Worm (Caenorhabditis elegans) whole organism, early embryonic: Measurements from ENCODE around the gene C50F4.4.

Experiments
- B0310.2 ChIP-seq: sonication (generic microtip); optimal IDR thresholded peaks from 2 replicates; lab custom pipeline; 2016; ENCODE audit warnings: mild to moderate bottlenecking, missing genetic modification characterization, missing compliant biosample characterization
- F13C5.2 ChIP-seq: sonication (generic microtip); optimal IDR thresholded peaks from 2 replicates; lab custom pipeline; 2017; ENCODE audit warnings: mild to moderate bottlenecking, missing genetic modification characterization, inconsistent platforms, missing compliant biosample characterization
- aly-1 ChIP-seq: sonication (generic microtip); optimal IDR thresholded peaks from 2 replicates; lab custom pipeline; 2016; ENCODE audit warnings: missing genetic modification characterization, missing compliant biosample characterization
- ama-1 ChIP-seq: fragments of 150-350 bp; optimal IDR thresholded peaks from 2 replicates; lab custom pipeline; 2014
- ceh-13 ChIP-seq: fragments of 200-800 bp; sonication (Bioruptor generic); optimal IDR thresholded peaks from 2 replicates; lab custom pipeline; 2018; ENCODE audit warnings: mild to moderate bottlenecking, missing genetic modification characterization, missing compliant biosample characterization
- ceh-36 ChIP-seq: sonication (generic microtip); optimal IDR thresholded peaks from 2 replicates; lab custom pipeline; 2016; ENCODE audit warnings: missing genetic modification characterization, inconsistent platforms, missing compliant biosample characterization
- ets-7 ChIP-seq: sonication (generic microtip); optimal IDR thresholded peaks from 2 replicates; lab custom pipeline; 2016; ENCODE audit warnings: missing genotype, missing genetic modification characterization, missing compliant biosample characterization
- flt-1 ChIP-seq: fragments of 200-800 bp; sonication (Bioruptor generic); IDR thresholded peaks from 2 replicates; pipeline ENCODE4 v1.3.6; 2022; ENCODE audit warnings: missing genetic modification characterization, missing compliant biosample characterization
- hmbx-1 ChIP-seq: sonication (generic microtip); optimal IDR thresholded peaks from 2 replicates; lab custom pipeline; 2016; ENCODE audit warnings: mild to moderate bottlenecking, missing genetic modification characterization, missing compliant biosample characterization
- hmg-4 ChIP-seq: fragments of 200-800 bp; sonication (Bioruptor generic); optimal IDR thresholded peaks from 2 replicates; lab custom pipeline; 2018; ENCODE audit warnings: mild to moderate bottlenecking, missing genetic modification characterization, missing compliant biosample characterization
- hnd-1 ChIP-seq: sonication (generic microtip); optimal IDR thresholded peaks from 2 replicates; lab custom pipeline; 2016; ENCODE audit warnings: missing genetic modification characterization, missing compliant biosample characterization
- pes-1 ChIP-seq: fragments of 200-800 bp; sonication (Bioruptor generic); IDR thresholded peaks from 2 replicates; pipeline ENCODE4 v1.3.6; 2022; ENCODE audit warnings: missing genetic modification reagents, missing genetic modification characterization, missing compliant biosample characterization
- scrt-1 ChIP-seq: fragments of 200-800 bp; sonication (Bioruptor generic); IDR thresholded peaks from 2 replicates; pipeline ENCODE4 v1.3.6; 2022; ENCODE audit warnings: missing genetic modification characterization, missing compliant biosample characterization
- sea-1 ChIP-seq: fragments of 200-800 bp; sonication (Bioruptor generic); conservative IDR thresholded peaks from 2 replicates; pipeline ENCODE4 v1.3.6; 2022; ENCODE audit warnings: missing genetic modification characterization, missing compliant biosample characterization
- tbx-11 ChIP-seq: fragments of 200-800 bp; sonication (Bioruptor generic); IDR thresholded peaks from 2 replicates; pipeline ENCODE4 v1.3.6; 2022; ENCODE audit warnings: missing genetic modification characterization, missing compliant biosample characterization
- tbx-37 ChIP-seq: fragments of 200-800 bp; sonication (Bioruptor generic); conservative IDR thresholded peaks from 2 replicates; pipeline ENCODE4 v1.3.6; 2022; ENCODE audit warnings: missing genetic modification reagents, missing genetic modification characterization, missing compliant biosample characterization
- tra-4 ChIP-seq: sonication (generic microtip); optimal IDR thresholded peaks from 2 replicates; lab custom pipeline; 2017; ENCODE audit warnings: missing genetic modification characterization, missing compliant biosample characterization

C50F4.4 gene

ce11 chrV:9549459-9549858 lies 12.9 kb downstream of the C50F4.4 start, which contains the start of gene nstp-10:
nstp-10 (minus strand) TSS chrV:9549836.
- no peak for TF ChIP-seq scrt-1
- no peak for TF ChIP-seq sea-1 (GFP tag; lab: Robert Waterston, UW)

- TF ChIP-seq tra-4 (tag; lab: Kevin White, UChicago) (no peak), ceh-13 (GFP tag; lab: Kevin White, UChicago) (no peak), ets-7 (tag; lab: Kevin White, UChicago) (no peak), scrt-1 (no peak), F13C5.2 (tag; lab: Kevin White, UChicago) (no peak)
Observed at ce11 chrV:9550313-9550712, 13.7 kb downstream of the C50F4.4 start, which contains the start of gene ehbp-1. ehbp-1 (plus strand) TSS chrV:9550644.

- TF ChIP-seq sea-1 (GFP tag; lab: Robert Waterston, UW): no peak
- no peak for TF ChIP-seq hmg-4 (GFP tag; lab: Kevin White, UChicago)
- TF ChIP-seq F13C5.2 (tag; lab: Kevin White, UChicago): no peak
- TF ChIP-seq hmbx-1 (tag; lab: Kevin White, UChicago): no peak
- no peak for TF ChIP-seq flt-1 (GFP tag; lab: Robert Waterston, UW)
- no peak for TF ChIP-seq tbx-11
- TF ChIP-seq scrt-1: no peak
- TF ChIP-seq aly-1 (tag; lab: Kevin White, UChicago): no peak
- no peak for TF ChIP-seq B0310.2
- TF ChIP-seq ceh-36: no peak
- no peak for TF ChIP-seq ama-1 (lab: Kevin White, UChicago)
Observed at ce11 chrV:9556668-9557067, 20.1 kb downstream of the C50F4.4 start.

- no peak for TF ChIP-seq ceh-36
- no peak for TF ChIP-seq tbx-11
- TF ChIP-seq hmg-4 (GFP tag; lab: Kevin White, UChicago): no peak
- TF ChIP-seq hmbx-1 (tag; lab: Kevin White, UChicago): no peak
- TF ChIP-seq ets-7 (tag; lab: Kevin White, UChicago): no peak
- TF ChIP-seq tbx-37 (GFP tag; lab: Robert Waterston, UW): no peak
- no peak for TF ChIP-seq ama-1 (lab: Kevin White, UChicago)
- TF ChIP-seq flt-1 (GFP tag; lab: Robert Waterston, UW): no peak
- no peak for TF ChIP-seq tra-4 (tag; lab: Kevin White, UChicago)
- no peak for TF ChIP-seq pes-1 (GFP tag; lab: Robert Waterston, UW)
- TF ChIP-seq scrt-1: no peak
- TF ChIP-seq hnd-1 (tag; lab: Kevin White, UChicago): no peak
- TF ChIP-seq aly-1 (tag; lab: Kevin White, UChicago): no peak
- TF ChIP-seq ceh-13 (GFP tag; lab: Kevin White, UChicago): no peak
- no peak for TF ChIP-seq sea-1 (GFP tag; lab: Robert Waterston, UW)
- TF ChIP-seq F13C5.2 (tag; lab: Kevin White, UChicago): no peak
- no peak for TF ChIP-seq B0310.2
Observed at ce11 chrV:9561624-9562179, 25.1 kb downstream of the C50F4.4 start, which contains the start of gene rgef-1. rgef-1 (minus strand) TSS chrV:9561674.

ce11 chrV:9563585-9563984 lies 27.0 kb downstream of the C50F4.4 start:
- TF ChIP-seq hmbx-1 (tag; lab: Kevin White, UChicago) (no peak), B0310.2 (no peak), tra-4 (tag; lab: Kevin White, UChicago) (no peak), aly-1 (tag; lab: Kevin White, UChicago) (no peak), ceh-36 (no peak), hnd-1 (tag; lab: Kevin White, UChicago) (no peak), pes-1 (GFP tag; lab: Robert Waterston, UW) (no peak), tbx-37 (GFP tag; lab: Robert Waterston, UW) (no peak), tbx-11 (no peak), ceh-13 (GFP tag; lab: Kevin White, UChicago) (no peak), scrt-1 (no peak), ama-1 (lab: Kevin White, UChicago) (no peak), F13C5.2 (tag; lab: Kevin White, UChicago) (no peak)

- TF ChIP-seq B0310.2: no peak
- TF ChIP-seq F13C5.2 (tag; lab: Kevin White, UChicago): no peak
- TF ChIP-seq hnd-1 (tag; lab: Kevin White, UChicago): no peak
- no peak for TF ChIP-seq hmbx-1 (tag; lab: Kevin White, UChicago)
- TF ChIP-seq hmg-4 (GFP tag; lab: Kevin White, UChicago): no peak
- no peak for TF ChIP-seq flt-1 (GFP tag; lab: Robert Waterston, UW)
- TF ChIP-seq ceh-36: no peak
- TF ChIP-seq tbx-11: no peak
- TF ChIP-seq scrt-1: no peak
- TF ChIP-seq ceh-13 (GFP tag; lab: Kevin White, UChicago): no peak
- no peak for TF ChIP-seq tbx-37 (GFP tag; lab: Robert Waterston, UW)
- no peak for TF ChIP-seq ama-1 (lab: Kevin White, UChicago)
Observed at ce11 chrV:9568707-9569106, 32.1 kb downstream of the C50F4.4 start, which contains the start of gene F25B3.4. F25B3.4 (minus strand) TSS chrV:9568807.

ce11 chrV:9570197-9570596 lies 33.6 kb downstream of the C50F4.4 start, which contains the start of gene F25B3.5:
F25B3.5 (minus strand) TSS chrV:9570297.
- no peak for TF ChIP-seq flt-1 (GFP tag; lab: Robert Waterston, UW)
- TF ChIP-seq hmg-4 (GFP tag; lab: Kevin White, UChicago): no peak
- TF ChIP-seq ceh-36: no peak

ce11 chrV:9571056-9571455 lies 34.5 kb downstream of the C50F4.4 start:
- no peak for TF ChIP-seq ceh-13 (GFP tag; lab: Kevin White, UChicago)
